Worm (Caenorhabditis elegans) whole organism, L3 larva: ENCODE data around the gene cest-32.
A peak's percentile ranks its signal among the peaks of the same experiment; 100 is the strongest.

Experiments used
- aly-2 ChIP-seq: fragments of 150-350 bp; optimal IDR thresholded peaks from 2 replicates; lab custom pipeline; 2014; ENCODE audit warnings: missing biosample characterization, missing genetic modification characterization
- ama-1 ChIP-seq: fragments of 150-350 bp; optimal IDR thresholded peaks from 2 replicates; lab custom pipeline; 2018
- ceh-16 ChIP-seq: sonication (generic microtip); optimal IDR thresholded peaks from 2 replicates; lab custom pipeline; 2017; ENCODE audit warnings: missing biosample characterization, missing genetic modification characterization
- ceh-28 ChIP-seq: fragments of 150-350 bp; optimal IDR thresholded peaks from 2 replicates; lab custom pipeline; 2014; ENCODE audit warnings: missing biosample characterization, missing genetic modification reagents, missing genetic modification characterization
- ceh-82 ChIP-seq: fragments of 150-350 bp; optimal IDR thresholded peaks from 2 replicates; lab custom pipeline; 2014; ENCODE audit warnings: missing biosample characterization, missing genetic modification characterization
- egl-27 ChIP-seq: sonication (generic microtip); optimal IDR thresholded peaks from 4 replicates; lab custom pipeline; 2017; ENCODE audit warnings: missing biosample characterization, missing genetic modification reagents, missing genetic modification characterization
- elt-2 ChIP-seq: sonication (generic microtip); optimal IDR thresholded peaks from 2 replicates; lab custom pipeline; 2016; ENCODE audit warnings: missing genetic modification reagents, mild to moderate bottlenecking, missing genetic modification characterization, missing compliant biosample characterization
- eor-1 ChIP-seq, 2 experiments: fragments of 150-350 bp; optimal IDR thresholded peaks; 2 replicates each; lab custom pipeline; 2014 to 2018; ENCODE audit warnings: missing biosample characterization in 2 of 2, missing genetic modification characterization in 2 of 2
- fkh-10 ChIP-seq: sonication (generic microtip); optimal IDR thresholded peaks from 2 replicates; lab custom pipeline; 2017; ENCODE audit warnings: missing biosample characterization, missing genetic modification reagents, missing genetic modification characterization
- fkh-2 ChIP-seq: fragments of 150-350 bp; optimal IDR thresholded peaks from 2 replicates; lab custom pipeline; 2014; ENCODE audit warnings: missing biosample characterization, missing genetic modification reagents, missing genetic modification characterization
- fos-1 ChIP-seq: fragments of 150-350 bp; optimal IDR thresholded peaks from 2 replicates; lab custom pipeline; 2014; ENCODE audit warnings: missing biosample characterization, missing genetic modification characterization
- hmg-11 ChIP-seq: sonication (generic microtip); optimal IDR thresholded peaks from 2 replicates; lab custom pipeline; 2016; ENCODE audit warnings: missing genetic modification characterization, missing compliant biosample characterization
- jun-1 ChIP-seq: fragments of 150-350 bp; optimal IDR thresholded peaks from 2 replicates; lab custom pipeline; 2014; ENCODE audit warnings: missing biosample characterization, missing genetic modification reagents, missing genetic modification characterization
- lin-15B ChIP-seq: fragments of 150-350 bp; optimal IDR thresholded peaks from 2 replicates; lab custom pipeline; 2014; ENCODE audit warnings: missing biosample characterization, missing genetic modification characterization
- lsy-12 ChIP-seq: sonication (generic microtip); optimal IDR thresholded peaks from 2 replicates; lab custom pipeline; 2016; ENCODE audit warnings: mild to moderate bottlenecking, missing genetic modification characterization, missing compliant biosample characterization
- mdl-1 ChIP-seq: fragments of 150-350 bp; optimal IDR thresholded peaks from 2 replicates; lab custom pipeline; 2014; ENCODE audit warnings: missing biosample characterization, missing genetic modification characterization
- mml-1 ChIP-seq: fragments of 150-350 bp; sonication (generic microtip); optimal IDR thresholded peaks from 3 replicates; lab custom pipeline; 2014; ENCODE audit warnings: missing biosample characterization, missing genetic modification characterization
- nhr-11 ChIP-seq: fragments of 150-350 bp; optimal IDR thresholded peaks from 2 replicates; lab custom pipeline; 2014; ENCODE audit warnings: missing biosample characterization, missing genetic modification characterization
- nhr-12 ChIP-seq: fragments of 150-350 bp; optimal IDR thresholded peaks from 2 replicates; lab custom pipeline; 2014; ENCODE audit warnings: missing biosample characterization, missing genetic modification characterization
- nhr-23 ChIP-seq: fragments of 150-350 bp; optimal IDR thresholded peaks from 2 replicates; lab custom pipeline; 2014; ENCODE audit warnings: missing biosample characterization, missing genetic modification reagents, missing genetic modification characterization
- nhr-237 ChIP-seq: fragments of 150-350 bp; optimal IDR thresholded peaks from 2 replicates; lab custom pipeline; 2014; ENCODE audit warnings: missing biosample characterization, missing genetic modification characterization
- nhr-25 ChIP-seq: sonication (generic microtip); optimal IDR thresholded peaks from 2 replicates; lab custom pipeline; 2017; ENCODE audit warnings: missing biosample characterization, missing genetic modification characterization
- nhr-28 ChIP-seq: fragments of 150-350 bp; optimal IDR thresholded peaks from 2 replicates; lab custom pipeline; 2014; ENCODE audit warnings: missing biosample characterization, missing genetic modification characterization
- nhr-43 ChIP-seq: sonication (generic microtip); optimal IDR thresholded peaks from 2 replicates; lab custom pipeline; 2016; ENCODE audit warnings: mild to moderate bottlenecking, missing genetic modification characterization, missing compliant biosample characterization; ENCODE audit not compliant: poor library complexity, severe bottlenecking
- nhr-76 ChIP-seq: fragments of 150-350 bp; sonication (generic microtip); optimal IDR thresholded peaks from 5 replicates; lab custom pipeline; 2014; ENCODE audit warnings: missing biosample characterization, missing genetic modification characterization
- pha-4 ChIP-seq: fragments of 150-350 bp; optimal IDR thresholded peaks from 2 replicates; lab custom pipeline; 2014; ENCODE audit warnings: missing biosample characterization, missing genetic modification reagents, missing genetic modification characterization
- pqm-1 ChIP-seq: fragments of 150-350 bp; optimal IDR thresholded peaks from 2 replicates; lab custom pipeline; 2017; ENCODE audit warnings: missing biosample characterization, missing genetic modification characterization, inconsistent platforms
- skn-1 ChIP-seq: fragments of 150-350 bp; optimal IDR thresholded peaks from 2 replicates; lab custom pipeline; 2014; ENCODE audit warnings: missing biosample characterization, missing genetic modification characterization
- unc-62 ChIP-seq: fragments of 150-350 bp; sonication (generic microtip); optimal IDR thresholded peaks from 4 replicates; lab custom pipeline; 2014; ENCODE audit warnings: missing biosample characterization, missing genetic modification reagents, missing genetic modification characterization
- zag-1 ChIP-seq: fragments of 150-350 bp; optimal IDR thresholded peaks from 2 replicates; lab custom pipeline; 2014; ENCODE audit warnings: missing biosample characterization, missing genetic modification characterization
- ztf-11 ChIP-seq: fragments of 150-350 bp; optimal IDR thresholded peaks from 2 replicates; lab custom pipeline; 2014; ENCODE audit warnings: missing biosample characterization, missing genetic modification characterization
- ztf-4 ChIP-seq: fragments of 150-350 bp; optimal IDR thresholded peaks from 2 replicates; lab custom pipeline; 2014; ENCODE audit warnings: missing biosample characterization, missing genetic modification characterization

cest-32 gene

DNA sequence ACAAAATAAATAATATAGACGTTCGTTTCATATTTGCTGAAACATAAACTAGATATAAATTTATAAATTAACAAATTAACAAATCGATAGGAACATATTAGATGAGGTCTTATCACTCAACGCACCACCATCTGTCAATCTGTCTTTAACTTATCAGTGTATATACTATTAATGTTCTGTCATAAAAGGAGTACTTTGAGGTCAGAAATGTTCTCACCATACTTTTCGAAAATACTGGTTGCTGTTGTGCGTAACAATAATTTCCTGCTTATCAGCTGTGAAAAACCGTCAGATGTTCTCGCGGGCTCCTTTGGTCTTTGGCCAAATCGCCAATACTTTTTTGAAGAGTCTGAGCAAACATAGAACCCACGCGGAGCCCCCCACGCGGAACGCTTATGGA lies 41.2 kb downstream of the cest-32 start, which contains the start of gene C03A7.13:
C03A7.13 (minus strand) TSS at position 43 of the 400 bp plus-strand sequence.
- TF ChIP-seq fkh-2 (tag; lab: Kevin White, UChicago) (no peak), egl-27 (tag; lab: Kevin White, UChicago) (no peak), lin-15B (tag; lab: Kevin White, UChicago) (no peak), pha-4 (tag; lab: Kevin White, UChicago) (peak; percentile 42), nhr-28 (no peak), nhr-23 (tag; lab: Kevin White, UChicago) (no peak), mml-1 (no peak), nhr-76 (tag; lab: Kevin White, UChicago) (no peak), nhr-237 (tag; lab: Kevin White, UChicago) (no peak), eor-1 (tag; optimal IDR thresholded peaks at IDR 0.05; lab: Kevin White, UChicago) (no peak), lsy-12 (tag; lab: Kevin White, UChicago) (no peak), ceh-16 (no peak), elt-2 (tag; lab: Kevin White, UChicago) (peak; percentile 92), unc-62 (GFP tag; lab: Kevin White, UChicago) (no peak), nhr-11 (tag; lab: Kevin White, UChicago) (no peak), nhr-12 (no peak), ceh-82 (no peak), hmg-11 (tag; lab: Kevin White, UChicago) (no peak), fos-1 (no peak), skn-1 (tag; lab: Kevin White, UChicago) (no peak), zag-1 (tag; lab: Kevin White, UChicago) (no peak), ztf-11 (tag; lab: Kevin White, UChicago) (no peak), pqm-1 (tag; lab: Kevin White, UChicago) (peak; percentile 88), nhr-43 (no peak), jun-1 (tag; lab: Kevin White, UChicago) (peak; percentile 77), nhr-25 (tag; lab: Kevin White, UChicago) (no peak), aly-2 (tag; lab: Kevin White, UChicago) (no peak)
- TF ChIP-seq, all 47 proteins: peak for 4

DNA sequence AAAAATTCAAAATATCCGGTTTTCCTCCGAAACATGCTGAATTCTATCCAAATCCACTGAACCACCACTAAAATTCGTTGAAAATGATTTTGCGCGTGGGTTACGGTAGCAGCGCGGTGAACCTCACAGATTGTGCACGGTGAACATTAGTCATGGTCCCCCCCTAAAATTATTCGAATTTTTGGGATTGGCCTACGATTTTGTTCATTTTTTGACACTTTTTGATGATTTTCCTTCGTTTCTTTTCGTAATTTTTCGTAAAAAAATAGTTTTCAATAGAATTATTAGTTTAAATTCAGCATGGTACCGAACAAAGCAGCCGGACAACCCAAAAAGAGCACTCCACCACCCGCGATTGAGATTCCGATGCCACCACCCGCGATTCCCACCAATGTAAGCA lies 52.1 kb downstream of the cest-32 start, which contains the start of gene C03A7.2:
C03A7.2 (plus strand) TSS at position 301 of the 400 bp plus-strand sequence.
- TF ChIP-seq fkh-10: no peak
- TF ChIP-seq nhr-12: no peak
- no peak for TF ChIP-seq nhr-76 (tag; lab: Kevin White, UChicago)
- TF ChIP-seq ceh-28 (tag; lab: Kevin White, UChicago): no peak
- TF ChIP-seq jun-1 (tag; lab: Kevin White, UChicago): no peak
- no peak for TF ChIP-seq ceh-16
- no peak for TF ChIP-seq elt-2 (tag; lab: Kevin White, UChicago)
- TF ChIP-seq mdl-1 (tag; lab: Kevin White, UChicago): no peak
- TF ChIP-seq ama-1 (lab: Kevin White, UChicago): no peak
- no peak for TF ChIP-seq ztf-4 (tag; lab: Kevin White, UChicago)
- TF ChIP-seq, all 47 proteins: peak for 0
